Worm (Caenorhabditis elegans): Measurements from ENCODE around the gene F54B11.5.

DNA sequence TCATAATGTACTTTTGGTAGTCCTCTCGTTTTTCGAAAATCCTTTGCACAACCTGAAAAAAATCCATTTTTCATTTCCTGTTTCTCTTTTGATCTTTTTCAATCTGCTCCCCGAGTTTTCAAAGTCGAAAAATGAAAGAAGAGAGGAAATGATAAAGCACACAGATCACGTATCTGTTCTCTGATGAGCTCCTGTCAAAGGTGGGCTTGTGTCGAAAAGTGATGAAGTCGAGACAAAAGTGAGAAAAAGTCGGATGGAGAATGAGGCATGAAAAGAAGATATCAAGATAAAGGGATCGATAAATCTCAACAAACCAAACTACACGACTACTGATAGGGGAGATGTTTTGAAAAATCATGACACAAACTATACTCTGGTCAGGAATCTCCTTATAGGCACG is 40.8 kb downstream of the F54B11.5 start:
- TF ChIP-seq fkh-10 (GFP tag; optimal IDR thresholded peaks at IDR 0.05) (no peak), pha-4 (tag; optimal IDR thresholded peaks at IDR 0.05) (no peak), lin-11 (tag; optimal IDR thresholded peaks at IDR 0.05) (no peak), K02D7.2 (tag; optimal IDR thresholded peaks at IDR 0.05) (no peak), ama-1 (optimal IDR thresholded peaks at IDR 0.05) (no peak), unc-55 (GFP tag; optimal IDR thresholded peaks at IDR 0.05) (peak; percentile 53), nfya-1 (tag; optimal IDR thresholded peaks at IDR 0.05) (no peak), fax-1 (tag; optimal IDR thresholded peaks at IDR 0.05) (no peak), sox-4 (tag; optimal IDR thresholded peaks at IDR 0.05) (no peak), ceh-9 (tag; optimal IDR thresholded peaks at IDR 0.05) (no peak), pros-1 (tag; optimal IDR thresholded peaks at IDR 0.05) (no peak)
